Worm (Caenorhabditis elegans): ENCODE data around the gene F40G9.17.

The F40G9.17 gene

DNA sequence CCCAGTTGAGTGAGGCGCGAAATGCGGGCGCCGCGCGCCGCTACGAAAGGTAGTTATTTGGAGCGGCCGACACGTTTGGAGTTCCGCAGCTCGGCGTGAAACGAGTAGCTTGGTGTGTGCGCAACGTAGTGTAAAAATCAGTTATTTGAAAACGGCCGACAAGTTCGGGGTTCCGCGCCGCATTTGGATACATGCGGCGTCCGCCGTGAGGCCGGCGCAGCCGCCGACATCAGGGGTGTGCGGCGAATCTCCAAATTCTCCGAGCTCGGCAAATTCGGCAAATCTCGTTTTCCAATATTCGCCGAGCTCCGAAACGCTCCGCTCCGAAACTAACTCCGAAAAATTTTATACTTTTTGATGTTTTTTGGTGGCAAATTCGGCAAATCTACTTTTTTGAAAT, 36.3 kb upstream of the F40G9.17 start:
- no peak for TF ChIP-seq tbx-11 (GFP tag; IDR thresholded peaks at IDR 0.05)
- no peak for TF ChIP-seq hmbx-1 (tag; optimal IDR thresholded peaks at IDR 0.05)
- no peak for TF ChIP-seq flt-1 (GFP tag; IDR thresholded peaks at IDR 0.05)
- TF ChIP-seq sea-1 (GFP tag; conservative IDR thresholded peaks at IDR 0.05) = no peak
- TF ChIP-seq F13C5.2 (tag; optimal IDR thresholded peaks at IDR 0.05) = no peak
- TF ChIP-seq scrt-1 (GFP tag; IDR thresholded peaks at IDR 0.05) = no peak

DNA sequence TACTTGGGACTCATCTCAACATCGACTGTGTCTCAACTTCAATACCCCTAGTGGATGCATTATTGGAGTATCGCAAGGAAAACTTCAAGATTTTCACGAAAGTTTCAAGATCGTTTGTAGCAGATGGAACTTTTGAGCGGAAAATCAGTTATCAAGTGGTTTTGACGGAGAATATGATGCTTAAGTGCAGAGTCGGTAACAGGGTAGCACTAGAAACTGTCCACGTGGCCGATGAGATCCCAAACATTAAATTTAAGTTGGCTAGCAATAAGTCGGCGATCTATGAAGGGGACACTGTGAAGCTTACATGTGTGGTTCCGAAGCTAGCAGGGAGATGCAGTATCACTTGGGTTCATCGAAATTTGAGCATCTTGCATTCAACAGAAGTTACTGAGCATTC, 35.1 kb upstream of the F40G9.17 start:
- no peak for TF ChIP-seq scrt-1 (GFP tag; IDR thresholded peaks at IDR 0.05)

DNA sequence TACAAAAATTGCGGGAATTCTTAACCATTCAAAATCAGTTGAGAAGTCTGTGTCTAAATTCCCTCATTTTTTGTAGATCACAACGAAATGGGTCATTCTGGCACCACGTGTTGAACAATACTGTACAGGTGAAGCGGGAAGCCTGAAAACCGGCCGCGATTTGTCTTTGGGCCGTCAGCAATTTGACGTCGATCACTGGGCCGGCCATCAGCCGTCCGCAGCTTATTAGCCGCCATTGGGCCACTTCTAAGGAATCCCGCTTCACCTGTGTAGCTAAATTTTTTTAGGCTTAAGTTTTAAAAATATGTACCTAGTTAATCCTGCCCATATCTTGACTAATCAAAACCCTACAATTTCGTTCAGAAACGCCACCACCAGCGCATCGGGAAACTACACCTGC, 34.6 kb upstream of the F40G9.17 start:
- no peak for TF ChIP-seq tbx-37 (GFP tag; conservative IDR thresholded peaks at IDR 0.05)

DNA sequence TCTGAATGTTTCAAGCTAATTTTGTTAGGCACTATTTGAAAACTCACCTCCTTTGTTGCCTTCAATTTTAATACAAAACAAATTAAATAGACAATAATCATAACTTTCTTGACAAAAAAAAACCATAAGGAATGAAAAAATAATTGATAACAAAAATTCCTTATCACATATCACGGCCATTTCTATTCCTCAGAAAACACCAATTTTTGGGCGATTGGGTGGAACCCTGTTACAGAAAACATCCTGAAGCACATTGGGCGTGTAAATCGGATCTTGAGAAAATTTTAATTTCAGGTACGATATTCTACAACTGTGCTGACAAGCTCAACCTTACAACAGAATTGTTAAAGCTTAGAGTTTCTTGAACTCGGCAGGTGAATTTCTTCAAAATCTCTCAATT, 29.5 kb upstream of the F40G9.17 start, which contains the start of gene F40G9.8:
TSS of gene F40G9.8 (minus strand) at position 101 of the 400 bp plus-strand sequence.
- TF ChIP-seq F13C5.2 (tag; optimal IDR thresholded peaks at IDR 0.05) = no peak
- no peak for TF ChIP-seq sea-1 (GFP tag; conservative IDR thresholded peaks at IDR 0.05)
- TF ChIP-seq ama-1 (optimal IDR thresholded peaks at IDR 0.05) = no peak
- TF ChIP-seq pes-1 (GFP tag; IDR thresholded peaks at IDR 0.05) = no peak
- no peak for TF ChIP-seq flt-1 (GFP tag; IDR thresholded peaks at IDR 0.05)
- no peak for TF ChIP-seq ets-7 (tag; optimal IDR thresholded peaks at IDR 0.05)
- no peak for TF ChIP-seq tbx-11 (GFP tag; IDR thresholded peaks at IDR 0.05)
- no peak for TF ChIP-seq hnd-1 (tag; optimal IDR thresholded peaks at IDR 0.05)
- TF ChIP-seq hmbx-1 (tag; optimal IDR thresholded peaks at IDR 0.05) = no peak
- no peak for TF ChIP-seq hmg-4 (GFP tag; optimal IDR thresholded peaks at IDR 0.05)

DNA sequence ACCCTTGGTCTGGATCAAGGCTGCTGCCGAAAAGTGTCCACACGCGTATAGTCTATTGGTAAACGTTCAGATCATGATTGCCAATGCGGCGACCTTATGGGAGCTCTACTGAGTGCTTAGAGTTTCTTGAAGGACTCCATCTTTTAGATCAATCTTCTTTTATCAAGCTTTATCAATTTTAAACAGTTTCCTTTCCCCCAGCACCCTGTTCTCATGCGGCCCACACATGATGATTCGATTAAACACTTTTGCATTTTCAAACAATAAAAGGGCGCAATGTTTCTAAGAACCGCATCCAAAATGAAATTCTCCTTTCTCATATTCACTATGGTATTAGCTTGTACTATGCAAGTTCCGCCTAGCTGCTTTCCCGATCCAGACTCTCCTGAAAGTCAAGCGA, 28.9 kb upstream of the F40G9.17 start, which contains the start of gene F40G9.7:
TSS of gene F40G9.7 (plus strand) at position 301 of the 400 bp plus-strand sequence.
- no peak for TF ChIP-seq aly-1 (tag; optimal IDR thresholded peaks at IDR 0.05)
- no peak for TF ChIP-seq ets-7 (tag; optimal IDR thresholded peaks at IDR 0.05)
- no peak for TF ChIP-seq B0310.2 (tag; optimal IDR thresholded peaks at IDR 0.05)
- no peak for TF ChIP-seq tbx-11 (GFP tag; IDR thresholded peaks at IDR 0.05)
- TF ChIP-seq ama-1 (optimal IDR thresholded peaks at IDR 0.05) = no peak

DNA sequence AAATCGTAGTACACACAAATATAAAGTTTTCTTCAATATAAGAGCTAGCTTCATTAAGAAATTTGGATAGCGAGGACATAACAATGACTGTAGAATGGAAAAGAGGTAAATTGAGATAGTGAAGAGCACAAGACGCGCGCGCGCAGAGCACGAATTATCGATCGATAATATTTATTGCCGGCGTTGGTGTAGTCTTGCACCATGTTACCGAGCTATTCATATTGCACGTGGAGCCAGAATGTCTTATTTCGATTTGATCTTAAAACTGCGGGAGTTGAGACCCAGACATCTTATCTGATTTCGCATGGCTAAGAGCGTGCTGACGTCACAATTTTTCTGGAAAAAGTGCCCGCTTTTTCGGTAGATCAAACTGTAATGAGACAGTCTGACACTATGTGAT, 24.8 kb upstream of the F40G9.17 start, which contains the start of gene F40G9.18:
TSS of gene F40G9.18 (minus strand) at position 101 of the 400 bp plus-strand sequence.
- TF ChIP-seq ama-1 (optimal IDR thresholded peaks at IDR 0.05) (no peak), tbx-37 (GFP tag; conservative IDR thresholded peaks at IDR 0.05) (no peak), ets-7 (tag; optimal IDR thresholded peaks at IDR 0.05) (no peak), ceh-13 (GFP tag; optimal IDR thresholded peaks at IDR 0.05) (no peak), sea-1 (GFP tag; conservative IDR thresholded peaks at IDR 0.05) (no peak), hmbx-1 (tag; optimal IDR thresholded peaks at IDR 0.05) (no peak), flt-1 (GFP tag; IDR thresholded peaks at IDR 0.05) (no peak), aly-1 (tag; optimal IDR thresholded peaks at IDR 0.05) (no peak), F13C5.2 (tag; optimal IDR thresholded peaks at IDR 0.05) (no peak), B0310.2 (tag; optimal IDR thresholded peaks at IDR 0.05) (no peak), tbx-11 (GFP tag; IDR thresholded peaks at IDR 0.05) (no peak), hnd-1 (tag; optimal IDR thresholded peaks at IDR 0.05) (no peak)

DNA sequence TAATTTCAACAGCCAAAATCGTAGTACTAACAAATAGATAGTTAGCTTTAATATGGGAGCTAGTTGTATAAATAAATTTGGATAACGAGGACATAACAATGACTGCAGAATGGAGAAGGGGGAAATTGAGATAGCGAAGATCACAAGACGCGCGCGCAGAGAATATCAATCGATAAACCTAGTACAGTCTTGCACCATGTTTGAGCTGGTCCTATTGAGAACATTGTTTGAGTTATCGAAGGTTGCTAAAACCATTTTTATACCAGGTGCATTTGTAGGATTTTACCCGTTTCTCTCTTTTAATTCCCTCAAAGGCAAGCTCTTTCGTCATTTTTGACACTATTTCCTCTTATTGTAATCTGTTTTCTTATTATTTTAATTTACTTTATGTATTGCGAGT, 22.6 kb upstream of the F40G9.17 start, which contains the start of the genes F40G9.9 and F40G9.12:
TSS of gene F40G9.9 (minus strand) at position 101 of the 400 bp plus-strand sequence.
TSS of gene F40G9.12 (plus strand) at position 231 of the 400 bp plus-strand sequence.
- no peak for TF ChIP-seq sea-1 (GFP tag; conservative IDR thresholded peaks at IDR 0.05)
- no peak for TF ChIP-seq B0310.2 (tag; optimal IDR thresholded peaks at IDR 0.05)
- no peak for TF ChIP-seq ceh-13 (GFP tag; optimal IDR thresholded peaks at IDR 0.05)
- TF ChIP-seq flt-1 (GFP tag; IDR thresholded peaks at IDR 0.05) = no peak
- no peak for TF ChIP-seq tbx-11 (GFP tag; IDR thresholded peaks at IDR 0.05)
- TF ChIP-seq pes-1 (GFP tag; IDR thresholded peaks at IDR 0.05) = no peak
- no peak for TF ChIP-seq hmg-4 (GFP tag; optimal IDR thresholded peaks at IDR 0.05)
- TF ChIP-seq F13C5.2 (tag; optimal IDR thresholded peaks at IDR 0.05) = no peak
- no peak for TF ChIP-seq ama-1 (optimal IDR thresholded peaks at IDR 0.05)
- TF ChIP-seq tra-4 (tag; optimal IDR thresholded peaks at IDR 0.05) = no peak

DNA sequence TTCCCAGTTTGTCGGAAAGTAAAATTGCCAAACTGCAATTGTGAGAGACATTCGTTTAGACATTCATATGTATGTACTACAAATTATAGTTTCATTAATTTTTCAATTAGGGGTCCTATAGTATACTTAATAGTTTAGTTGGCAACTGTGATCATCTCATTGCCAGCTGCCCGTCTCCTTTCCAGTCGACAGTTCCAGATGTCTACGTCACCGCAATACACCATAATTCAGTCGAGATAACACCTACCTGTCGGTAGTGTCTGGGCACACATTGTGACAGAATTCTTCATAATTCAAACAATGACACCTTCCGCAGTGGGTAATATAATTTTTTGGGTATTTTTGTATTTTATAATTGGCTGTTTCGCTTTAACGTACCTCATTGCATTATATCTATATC, 20.8 kb upstream of the F40G9.17 start, which contains the start of gene F40G9.19:
TSS of gene F40G9.19 (plus strand) at position 301 of the 400 bp plus-strand sequence.
- TF ChIP-seq tbx-11 (GFP tag; IDR thresholded peaks at IDR 0.05) (no peak), tra-4 (tag; optimal IDR thresholded peaks at IDR 0.05) (no peak), ceh-36 (tag; optimal IDR thresholded peaks at IDR 0.05) (no peak), tbx-37 (GFP tag; conservative IDR thresholded peaks at IDR 0.05) (no peak), flt-1 (GFP tag; IDR thresholded peaks at IDR 0.05) (no peak), pes-1 (GFP tag; IDR thresholded peaks at IDR 0.05) (no peak), ama-1 (optimal IDR thresholded peaks at IDR 0.05) (no peak), hmg-4 (GFP tag; optimal IDR thresholded peaks at IDR 0.05) (no peak), aly-1 (tag; optimal IDR thresholded peaks at IDR 0.05) (no peak), F13C5.2 (tag; optimal IDR thresholded peaks at IDR 0.05) (no peak), hnd-1 (tag; optimal IDR thresholded peaks at IDR 0.05) (no peak)

DNA sequence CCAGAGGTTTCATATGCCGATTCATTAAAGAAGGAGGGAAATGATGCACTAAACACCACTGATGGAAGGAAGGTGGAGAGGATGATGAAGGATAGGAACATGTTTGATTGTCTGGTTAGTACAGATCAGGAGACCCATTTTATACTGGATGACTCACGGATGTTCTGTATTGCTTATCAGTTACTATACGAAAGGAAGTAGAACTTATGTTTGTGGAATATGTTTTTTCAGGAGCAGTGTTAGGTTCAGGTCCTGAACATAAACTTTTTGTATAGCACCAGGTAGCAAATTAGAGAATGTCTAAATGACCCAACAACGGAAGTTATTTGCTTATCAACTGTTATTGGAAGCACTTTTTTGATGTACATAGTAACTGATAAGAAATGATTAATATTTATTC, 18.5 kb upstream of the F40G9.17 start, which contains the start of gene clec-148:
TSS of gene clec-148 (minus strand) at position 101 of the 400 bp plus-strand sequence.
- TF ChIP-seq flt-1 (GFP tag; IDR thresholded peaks at IDR 0.05) (no peak), tbx-37 (GFP tag; conservative IDR thresholded peaks at IDR 0.05) (no peak), pes-1 (GFP tag; IDR thresholded peaks at IDR 0.05) (no peak), F13C5.2 (tag; optimal IDR thresholded peaks at IDR 0.05) (no peak)

Measured in whole organism, early embryonic.